Worm (Caenorhabditis elegans) whole organism, L4/young adult: ENCODE data around the gene ZK896.1.

ENCODE experiments used
- W03F9.2 ChIP-seq: fragments of 150-350 bp; optimal IDR thresholded peaks from 2 replicates; lab custom pipeline; 2014; ENCODE audit warnings: missing biosample characterization, missing genetic modification characterization
- dao-5 ChIP-seq: sonication (generic microtip); optimal IDR thresholded peaks from 2 replicates; lab custom pipeline; 2016; ENCODE audit warnings: missing genotype, missing genetic modification characterization, moderate library complexity, missing compliant biosample characterization
- him-1 ChIP-seq: sonication (generic microtip); optimal IDR thresholded peaks from 2 replicates; lab custom pipeline; 2016; ENCODE audit warnings: missing genotype, missing genetic modification reagents, missing genetic modification characterization, missing compliant biosample characterization

ce11 chrIV:12906529-12906928 lies 31.4 kb upstream of the ZK896.1 start, which contains the start of gene K08D8.3:
- TF ChIP-seq him-1 (tag; lab: Kevin White, UChicago) (no peak), W03F9.2 (tag; lab: Kevin White, UChicago) (no peak), dao-5 (no peak)
